1 fruit fly cellular context compared by ENCODE assay signal in the genomic region with DNA sequence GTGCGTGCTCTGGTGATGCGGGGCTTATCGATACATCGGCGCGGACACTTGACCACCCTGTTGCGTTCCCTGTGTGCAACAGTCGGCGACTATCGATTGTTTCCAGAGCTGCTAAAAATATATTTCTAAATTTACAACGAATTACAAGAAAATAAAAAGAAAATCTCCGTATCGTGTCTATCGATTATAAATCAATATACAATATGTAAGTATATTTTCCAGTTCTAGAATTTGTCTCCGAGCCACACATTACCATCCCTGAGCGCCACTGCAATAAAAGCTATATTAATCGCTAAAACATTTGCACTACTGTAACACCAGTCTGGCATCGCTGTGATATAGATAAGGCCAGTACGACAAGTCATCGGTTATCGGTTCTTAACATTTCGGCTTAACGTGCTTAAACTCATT.
TF ChIP-seq lines count a peak whose summit lies in the region.

Gene Kat60, minus strand, starts transcription at position 13 of the 411 bp plus-strand sequence.
Gene Mms19, plus strand, starts transcription at position 347 of the 411 bp plus-strand sequence.

TF ChIP-seq in whole organism, embryonic, 481 proteins besides CTCF, POLR2A, EP300 and RAD21 (continued from another document and continues in another):
- peak; percentile 34 to 69 for TF ChIP-seq chif (GFP tag; optimal IDR thresholded peaks at IDR 0.05; lab: Kevin White, UChicago)
- peak; percentile 75 for TF ChIP-seq Myb (GFP tag; optimal IDR thresholded peaks at IDR 0.05; lab: Kevin White, UChicago)
- peak; percentile 75 for TF ChIP-seq CoRest (tag; optimal IDR thresholded peaks at IDR 0.05; lab: Kevin White, UChicago)
- peak; percentile 85 for TF ChIP-seq CG12659 (GFP tag; optimal IDR thresholded peaks at IDR 0.05; lab: Kevin White, UChicago)
- TF ChIP-seq CG13624 (GFP tag; optimal IDR thresholded peaks at IDR 0.05; lab: Kevin White, UChicago), result peak; percentile 58
- peak; percentile 47 for TF ChIP-seq CG3065 (GFP tag; optimal IDR thresholded peaks at IDR 0.05; lab: Kevin White, UChicago)
- TF ChIP-seq PHDP (tag; optimal IDR thresholded peaks at IDR 0.05; lab: Kevin White, UChicago), result no peak
- TF ChIP-seq HLH4C (GFP tag; IDR thresholded peaks at IDR 0.05; lab: Robert Waterston, UW; ENCODE audit: partially characterized antibody), result peak; percentile 93
- TF ChIP-seq CG12769 (tag; optimal IDR thresholded peaks at IDR 0.05; lab: Kevin White, UChicago), result no peak
- TF ChIP-seq Adf1 (GFP tag; IDR thresholded peaks at IDR 0.05; lab: Robert Waterston, UW), result peak; percentile 28; the same call in 1 of the 2 replicates
- no peak for TF ChIP-seq repo (GFP tag; optimal IDR thresholded peaks at IDR 0.05; lab: Kevin White, UChicago)
- peak; percentile 46 for TF ChIP-seq Fer3 (tag; optimal IDR thresholded peaks at IDR 0.05; lab: Kevin White, UChicago)
- TF ChIP-seq CG2712 (tag; optimal IDR thresholded peaks at IDR 0.05; lab: Kevin White, UChicago), result peak; percentile 74
- TF ChIP-seq Hey (tag; optimal IDR thresholded peaks at IDR 0.05; lab: Kevin White, UChicago), result no peak
- TF ChIP-seq sisA (GFP tag; IDR thresholded peaks at IDR 0.05; lab: Robert Waterston, UW), result peak; percentile 73
- TF ChIP-seq CG14860 (GFP tag; IDR thresholded peaks at IDR 0.05; lab: Robert Waterston, UW; ENCODE audit: partially characterized antibody), result peak; percentile 93
- TF ChIP-seq ERR (GFP tag; optimal IDR thresholded peaks at IDR 0.05; lab: Kevin White, UChicago), result peak; percentile 21
- TF ChIP-seq gsb (GFP tag; IDR thresholded peaks at IDR 0.05; lab: Robert Waterston, UW), result no peak
- no peak for TF ChIP-seq ab (GFP tag; optimal IDR thresholded peaks at IDR 0.05; lab: Kevin White, UChicago)
- TF ChIP-seq salm (tag; optimal IDR thresholded peaks at IDR 0.05; lab: Kevin White, UChicago), result no peak
- peak; percentile 2 for TF ChIP-seq HmgD (GFP tag; optimal IDR thresholded peaks at IDR 0.05; lab: Kevin White, UChicago)
- no peak for TF ChIP-seq CG5180 (GFP tag; optimal IDR thresholded peaks at IDR 0.05; lab: Kevin White, UChicago)
- TF ChIP-seq otp (GFP tag; IDR thresholded peaks at IDR 0.05; lab: Robert Waterston, UW), result 0 out of 3 replicates have a peak, but pooled peaks have one; percentile 30
- TF ChIP-seq CG10267 (tag; optimal IDR thresholded peaks at IDR 0.05; lab: Kevin White, UChicago), result peak; percentile 76
- peak; percentile 98 for TF ChIP-seq Ets65A (GFP tag; lab: Kevin White, UChicago)
- TF ChIP-seq CG11695 (GFP tag; IDR thresholded peaks at IDR 0.05; lab: Robert Waterston, UW), result no peak
- peak; percentile 48; the same call in 1 of the 3 replicates for TF ChIP-seq CG6175 (GFP tag; IDR thresholded peaks at IDR 0.05; lab: Robert Waterston, UW)
- TF ChIP-seq toy (GFP tag; IDR thresholded peaks at IDR 0.05; lab: Robert Waterston, UW), result no peak
- TF ChIP-seq Nf-YA (GFP tag; IDR thresholded peaks at IDR 0.05; lab: Robert Waterston, UW), result no peak
- no peak for TF ChIP-seq Nf-YB (GFP tag; optimal IDR thresholded peaks at IDR 0.05; lab: Kevin White, UChicago)
- TF ChIP-seq gt (GFP tag; IDR thresholded peaks at IDR 0.05; lab: Robert Waterston, UW), result no peak
- no peak for TF ChIP-seq CG7987 (GFP tag; optimal IDR thresholded peaks at IDR 0.05; lab: Kevin White, UChicago)
- TF ChIP-seq CG1603 (tag; optimal IDR thresholded peaks at IDR 0.05; lab: Kevin White, UChicago), result peak; percentile 25
- TF ChIP-seq hb (GFP tag; IDR thresholded peaks at IDR 0.05; lab: Robert Waterston, UW; ENCODE audit: partially characterized antibody), result peak; percentile 94
- no peak for TF ChIP-seq CG2875 (GFP tag; optimal IDR thresholded peaks at IDR 0.05; lab: Kevin White, UChicago)
- TF ChIP-seq tgo (GFP tag; IDR thresholded peaks at IDR 0.05; lab: Robert Waterston, UW), result peak; percentile 71
- TF ChIP-seq sna (GFP tag; IDR thresholded peaks at IDR 0.05; lab: Robert Waterston, UW; ENCODE audit: partially characterized antibody), result peak; percentile 90
- TF ChIP-seq ash1 (GFP tag; optimal IDR thresholded peaks at IDR 0.05; lab: Kevin White, UChicago), result no peak
- 0 out of 2 replicates have a peak, but pooled peaks have one; percentile 17 for TF ChIP-seq onecut (GFP tag; IDR thresholded peaks at IDR 0.05; lab: Robert Waterston, UW)
- TF ChIP-seq gcm2 (GFP tag; optimal IDR thresholded peaks at IDR 0.05; lab: Kevin White, UChicago), result no peak
- no peak for TF ChIP-seq CG2678 (tag; optimal IDR thresholded peaks at IDR 0.05; lab: Kevin White, UChicago)
- no peak for TF ChIP-seq unpg (GFP tag; optimal IDR thresholded peaks at IDR 0.05; lab: Kevin White, UChicago)
- TF ChIP-seq CG9797 (GFP tag; optimal IDR thresholded peaks at IDR 0.05; lab: Kevin White, UChicago), result peak; percentile 55
- TF ChIP-seq ap (GFP tag; IDR thresholded peaks at IDR 0.05; lab: Robert Waterston, UW), result no peak
- TF ChIP-seq Doc2 (GFP tag; IDR thresholded peaks at IDR 0.05; lab: Robert Waterston, UW), result no peak
- peak in 1 of 2 experiments; percentile 50 for TF ChIP-seq crp (GFP tag; optimal IDR thresholded peaks at IDR 0.05; lab: Kevin White, UChicago)
- peak; percentile 31; the same call in 1 of the 3 replicates for TF ChIP-seq C15 (GFP tag; IDR thresholded peaks at IDR 0.05; lab: Robert Waterston, UW)
- peak; percentile 6 for TF ChIP-seq CG12744 (GFP tag; optimal IDR thresholded peaks at IDR 0.05; lab: Kevin White, UChicago)
- TF ChIP-seq CG14710 (tag; optimal IDR thresholded peaks at IDR 0.05; lab: Kevin White, UChicago), result peak; percentile 86
- peak; percentile 67 for TF ChIP-seq vfl (GFP tag; optimal IDR thresholded peaks at IDR 0.05; lab: Kevin White, UChicago)
- no peak for TF ChIP-seq CG15269 (tag; optimal IDR thresholded peaks at IDR 0.05; lab: Kevin White, UChicago)
- TF ChIP-seq CG8944 (GFP tag; optimal IDR thresholded peaks at IDR 0.05; lab: Kevin White, UChicago), result peak; percentile 30
- peak; percentile 83 for TF ChIP-seq CG3847 (GFP tag; IDR thresholded peaks at IDR 0.05; lab: Robert Waterston, UW)
- no peak for TF ChIP-seq luna (GFP tag; optimal IDR thresholded peaks at IDR 0.05; lab: Kevin White, UChicago)
- TF ChIP-seq Sin3A (optimal IDR thresholded peaks at IDR 0.05; lab: Kevin White, UChicago), result peak; percentile 100
- TF ChIP-seq CG7839 (tag; optimal IDR thresholded peaks at IDR 0.05; lab: Kevin White, UChicago), result no peak
- TF ChIP-seq Usf (GFP tag; optimal IDR thresholded peaks at IDR 0.05; lab: Kevin White, UChicago), result peak; percentile 32
- peak; percentile 38 for TF ChIP-seq CG8089 (GFP tag; optimal IDR thresholded peaks at IDR 0.05; lab: Kevin White, UChicago)
- TF ChIP-seq maf-S (GFP tag; optimal IDR thresholded peaks at IDR 0.05; lab: Kevin White, UChicago), result peak; percentile 66
- TF ChIP-seq Doc3 (GFP tag; IDR thresholded peaks at IDR 0.05; lab: Robert Waterston, UW; ENCODE audit: partially characterized antibody), result peak; percentile 93
- peak; percentile 52 for TF ChIP-seq psq (GFP tag; optimal IDR thresholded peaks at IDR 0.05; lab: Kevin White, UChicago)
- TF ChIP-seq CG8281 (tag; optimal IDR thresholded peaks at IDR 0.05; lab: Kevin White, UChicago), result no peak
- TF ChIP-seq CG6654 (GFP tag; optimal IDR thresholded peaks at IDR 0.05; lab: Kevin White, UChicago), result no peak
- peak; percentile 18 for TF ChIP-seq CG7271 (tag; optimal IDR thresholded peaks at IDR 0.05; lab: Kevin White, UChicago)
- TF ChIP-seq al (GFP tag; IDR thresholded peaks at IDR 0.05; lab: Robert Waterston, UW), result peak; percentile 67
- TF ChIP-seq CG30431 (GFP tag; optimal IDR thresholded peaks at IDR 0.05; lab: Kevin White, UChicago), result peak; percentile 35
- TF ChIP-seq Med (GFP tag; lab: Kevin White, UChicago), result peak; percentile 92
- no peak for TF ChIP-seq br (optimal IDR thresholded peaks at IDR 0.05; lab: Kevin White, UChicago)
- peak; percentile 65; the same call in 1 of the 2 replicates for TF ChIP-seq vvl (GFP tag; IDR thresholded peaks at IDR 0.05; lab: Robert Waterston, UW)
- peak; percentile 60 for TF ChIP-seq pnt (GFP tag; optimal IDR thresholded peaks at IDR 0.05; lab: Kevin White, UChicago)
- no peak for TF ChIP-seq B-H2 (GFP tag; optimal IDR thresholded peaks at IDR 0.05; lab: Kevin White, UChicago)
- peak; percentile 50; the same call in 2 of the 3 replicates for TF ChIP-seq CG34422 (GFP tag; IDR thresholded peaks at IDR 0.05; lab: Robert Waterston, UW)
- peak; percentile 75 for TF ChIP-seq HLH54F (GFP tag; optimal IDR thresholded peaks at IDR 0.05; lab: Kevin White, UChicago)
- TF ChIP-seq NFAT (GFP tag; IDR thresholded peaks at IDR 0.05; lab: Robert Waterston, UW), result 0 out of 2 replicates have a peak, but pooled peaks have one; percentile 52
- no peak for TF ChIP-seq Atf6 (GFP tag; IDR thresholded peaks at IDR 0.05; lab: Robert Waterston, UW)
- peak; percentile 96 for TF ChIP-seq Dll (GFP tag; IDR thresholded peaks at IDR 0.05; lab: Robert Waterston, UW; ENCODE audit: partially characterized antibody)
- no peak for TF ChIP-seq NC2β (GFP tag; optimal IDR thresholded peaks at IDR 0.05; lab: Kevin White, UChicago)
- TF ChIP-seq inv (GFP tag; IDR thresholded peaks at IDR 0.05; lab: Robert Waterston, UW; ENCODE audit: partially characterized antibody), result peak; percentile 96
- TF ChIP-seq slp2 (GFP tag; optimal IDR thresholded peaks at IDR 0.05; lab: Kevin White, UChicago), result no peak
- TF ChIP-seq Sry-β (GFP tag; optimal IDR thresholded peaks at IDR 0.05; lab: Kevin White, UChicago), result peak; percentile 95
- TF ChIP-seq gfzf (GFP tag; optimal IDR thresholded peaks at IDR 0.05; lab: Kevin White, UChicago), result peak; percentile 25
- peak; percentile 42; the same call in 1 of the 2 replicates for TF ChIP-seq CG17612 (GFP tag; IDR thresholded peaks at IDR 0.05; lab: Robert Waterston, UW)
- TF ChIP-seq Taf1 (GFP tag; IDR thresholded peaks at IDR 0.05; lab: Robert Waterston, UW), result peak; percentile 56
- no peak for TF ChIP-seq hth (optimal IDR thresholded peaks at IDR 0.05; lab: Kevin White, UChicago)
- TF ChIP-seq CG11093 (GFP tag; IDR thresholded peaks at IDR 0.05; lab: Robert Waterston, UW), result peak; percentile 52; the same call in 1 of the 3 replicates
- TF ChIP-seq Neu2 (GFP tag; optimal IDR thresholded peaks at IDR 0.05; lab: Kevin White, UChicago; ENCODE audit: borderline replicate concordance), result no peak
- no peak for TF ChIP-seq Blimp-1 (GFP tag; optimal IDR thresholded peaks at IDR 0.05; lab: Kevin White, UChicago)
- TF ChIP-seq CG34376 (GFP tag; optimal IDR thresholded peaks at IDR 0.05; lab: Kevin White, UChicago), result peak; percentile 36
- peak; percentile 68 for TF ChIP-seq Lhr (GFP tag; optimal IDR thresholded peaks at IDR 0.05; lab: Kevin White, UChicago)
- TF ChIP-seq fru (optimal IDR thresholded peaks at IDR 0.05; lab: Kevin White, UChicago), result no peak
- no peak for TF ChIP-seq bsh (GFP tag; optimal IDR thresholded peaks at IDR 0.05; lab: Kevin White, UChicago)
- TF ChIP-seq lmd (GFP tag; IDR thresholded peaks at IDR 0.05; lab: Robert Waterston, UW), result peak; percentile 59
- no peak for TF ChIP-seq Sox102F (GFP tag; optimal IDR thresholded peaks at IDR 0.05; lab: Kevin White, UChicago)
- TF ChIP-seq hkb (optimal IDR thresholded peaks at IDR 0.05; lab: Kevin White, UChicago), result peak; percentile 89
- TF ChIP-seq hkb (GFP tag; IDR thresholded peaks at IDR 0.05; lab: Robert Waterston, UW), result peak; percentile 55; the same call in 1 of the 2 replicates
- TF ChIP-seq ttk (GFP tag; IDR thresholded peaks at IDR 0.05; lab: Robert Waterston, UW), result peak; percentile 58
- no peak for TF ChIP-seq disco-r (GFP tag; optimal IDR thresholded peaks at IDR 0.05; lab: Kevin White, UChicago)
- TF ChIP-seq CG12155 (GFP tag; optimal IDR thresholded peaks at IDR 0.05; lab: Kevin White, UChicago), result peak; percentile 66
- no peak for TF ChIP-seq ro (GFP tag; IDR thresholded peaks at IDR 0.05; lab: Robert Waterston, UW)
- peak; percentile 19 for TF ChIP-seq fu2 (GFP tag; optimal IDR thresholded peaks at IDR 0.05; lab: Kevin White, UChicago)
- no peak for TF ChIP-seq Hmx (GFP tag; optimal IDR thresholded peaks at IDR 0.05; lab: Kevin White, UChicago)
- TF ChIP-seq CG11085 (GFP tag; IDR thresholded peaks at IDR 0.05; lab: Robert Waterston, UW), result peak; percentile 64; the same call in 1 of the 2 replicates
- TF ChIP-seq Meics (GFP tag; optimal IDR thresholded peaks at IDR 0.05; lab: Kevin White, UChicago), result peak; percentile 32
- TF ChIP-seq Hr51 (GFP tag; optimal IDR thresholded peaks at IDR 0.05; lab: Kevin White, UChicago), result peak in 1 of 2 experiments; percentile 35
- no peak for TF ChIP-seq sr (GFP tag; IDR thresholded peaks at IDR 0.05; lab: Robert Waterston, UW)
- no peak for TF ChIP-seq sqz (GFP tag; optimal IDR thresholded peaks at IDR 0.05; lab: Kevin White, UChicago)
- no peak for TF ChIP-seq CG15073 (GFP tag; optimal IDR thresholded peaks at IDR 0.05; lab: Kevin White, UChicago)
- TF ChIP-seq CrebB (tag; optimal IDR thresholded peaks at IDR 0.05; lab: Kevin White, UChicago), result peak; percentile 6
- TF ChIP-seq CG3995 (GFP tag; optimal IDR thresholded peaks at IDR 0.05; lab: Kevin White, UChicago), result peak; percentile 60
- TF ChIP-seq jing (GFP tag; optimal IDR thresholded peaks at IDR 0.05; lab: Kevin White, UChicago), result no peak
- TF ChIP-seq D19B (GFP tag; optimal IDR thresholded peaks at IDR 0.05; lab: Kevin White, UChicago), result peak; percentile 38
- peak; percentile 44; the same call in 1 of the 2 replicates for TF ChIP-seq klu (GFP tag; IDR thresholded peaks at IDR 0.05; lab: Robert Waterston, UW)
- peak; percentile 62 for TF ChIP-seq CG1647 (GFP tag; optimal IDR thresholded peaks at IDR 0.05; lab: Kevin White, UChicago)
- no peak for TF ChIP-seq CG17912 (GFP tag; optimal IDR thresholded peaks at IDR 0.05; lab: Kevin White, UChicago)
- TF ChIP-seq lab (GFP tag; optimal IDR thresholded peaks at IDR 0.05; lab: Kevin White, UChicago), result no peak
- TF ChIP-seq p53 (GFP tag; optimal IDR thresholded peaks at IDR 0.05; lab: Kevin White, UChicago), result no peak
- TF ChIP-seq mam (GFP tag; optimal IDR thresholded peaks at IDR 0.05; lab: Kevin White, UChicago), result peak; percentile 82
- peak; percentile 73; the same call in 2 of the 3 replicates for TF ChIP-seq Dbx (GFP tag; IDR thresholded peaks at IDR 0.05; lab: Robert Waterston, UW)
- TF ChIP-seq CG11560 (tag; IDR thresholded peaks at IDR 0.05; lab: Robert Waterston, UW), result peak; percentile 69; the same call in 2 of the 3 replicates
- peak; percentile 44 for TF ChIP-seq CG4820 (GFP tag; optimal IDR thresholded peaks at IDR 0.05; lab: Kevin White, UChicago)
- TF ChIP-seq CG1832 (GFP tag; optimal IDR thresholded peaks at IDR 0.05; lab: Kevin White, UChicago), result no peak
- no peak for TF ChIP-seq CG7745 (tag; optimal IDR thresholded peaks at IDR 0.05; lab: Kevin White, UChicago)
- TF ChIP-seq CG13775 (GFP tag; optimal IDR thresholded peaks at IDR 0.05; lab: Kevin White, UChicago), result peak; percentile 80
- peak; percentile 39; the same call in 1 of the 2 replicates for TF ChIP-seq Ada2b (GFP tag; IDR thresholded peaks at IDR 0.05; lab: Robert Waterston, UW)
- no peak for TF ChIP-seq TFAM (GFP tag; optimal IDR thresholded peaks at IDR 0.05; lab: Kevin White, UChicago)
